Worm (Caenorhabditis elegans) whole organism, mixed stage, embryonic: ENCODE data around the gene C29E4.12.
"Not testable (repeated sequence)": the region's sequence is repeated elsewhere in the genome, so short reads cannot be mapped to it uniquely, and the experiment has no call there.

ENCODE experiments used
- M03D4.4 ChIP-seq: sonication (generic microtip); optimal IDR thresholded peaks from 2 replicates; lab custom pipeline; 2017; ENCODE audit warnings: mild to moderate bottlenecking, missing genetic modification characterization, missing compliant biosample characterization
- bed-3 ChIP-seq: fragments of 200-800 bp; sonication (Bioruptor generic); optimal IDR thresholded peaks from 3 replicates; lab custom pipeline; 2018; ENCODE audit warnings: mild to moderate bottlenecking, missing genetic modification characterization, moderate library complexity, missing compliant biosample characterization
- blmp-1 ChIP-seq: fragments of 150-350 bp; optimal IDR thresholded peaks from 2 replicates; lab custom pipeline; 2014; ENCODE audit warnings: missing biosample characterization, missing genetic modification characterization
- ceh-39 ChIP-seq: fragments of 150-350 bp; optimal IDR thresholded peaks from 2 replicates; lab custom pipeline; 2014; ENCODE audit warnings: missing biosample characterization, missing genetic modification characterization
- ceh-43 ChIP-seq: fragments of 200-800 bp; sonication (Bioruptor generic); optimal IDR thresholded peaks from 2 replicates; lab custom pipeline; 2018; ENCODE audit warnings: mild to moderate bottlenecking, missing genetic modification characterization, moderate library complexity, missing compliant biosample characterization
- ceh-83 ChIP-seq: fragments of 200-800 bp; sonication (Bioruptor generic); optimal IDR thresholded peaks from 2 replicates; lab custom pipeline; 2018; ENCODE audit warnings: mild to moderate bottlenecking, missing genetic modification characterization, missing compliant biosample characterization
- ces-1 ChIP-seq: fragments of 150-350 bp; optimal IDR thresholded peaks from 2 replicates; lab custom pipeline; 2014; ENCODE audit warnings: missing biosample characterization, missing genetic modification reagents, missing genetic modification characterization
- drap-1 ChIP-seq: fragments of 200-800 bp; sonication (Bioruptor generic); optimal IDR thresholded peaks from 3 replicates; lab custom pipeline; 2018; ENCODE audit warnings: mild to moderate bottlenecking, missing genetic modification characterization, missing compliant biosample characterization
- elt-1 ChIP-seq: sonication (generic microtip); optimal IDR thresholded peaks from 2 replicates; lab custom pipeline; 2017; ENCODE audit warnings: missing genetic modification characterization, mild to moderate bottlenecking, missing compliant biosample characterization, antibody characterized with exemption, moderate library complexity, borderline replicate concordance; ENCODE audit not compliant: insufficient read depth
- elt-3 ChIP-seq: fragments of 150-350 bp; optimal IDR thresholded peaks from 2 replicates; lab custom pipeline; 2014; ENCODE audit warnings: missing biosample characterization, missing genetic modification characterization
- flh-1 ChIP-seq: fragments of 200-800 bp; sonication (Bioruptor generic); optimal IDR thresholded peaks from 2 replicates; lab custom pipeline; 2018; ENCODE audit warnings: mild to moderate bottlenecking, missing genetic modification characterization, moderate library complexity, missing compliant biosample characterization
- ham-2 ChIP-seq: fragments of 200-800 bp; sonication (Bioruptor generic); optimal IDR thresholded peaks from 2 replicates; lab custom pipeline; 2018; ENCODE audit warnings: mild to moderate bottlenecking, missing genetic modification characterization, missing compliant biosample characterization
- hlh-1 ChIP-seq: fragments of 150-350 bp; optimal IDR thresholded peaks from 2 replicates; lab custom pipeline; 2014; ENCODE audit warnings: missing biosample characterization, missing genetic modification reagents, missing genetic modification characterization
- lin-32 ChIP-seq: fragments of 200-800 bp; sonication (Bioruptor generic); optimal IDR thresholded peaks from 2 replicates; lab custom pipeline; 2018; ENCODE audit warnings: mild to moderate bottlenecking, missing genetic modification characterization, missing compliant biosample characterization
- lsy-2 ChIP-seq: fragments of 150-350 bp; optimal IDR thresholded peaks from 2 replicates; lab custom pipeline; 2014; ENCODE audit warnings: missing biosample characterization, missing genetic modification characterization
- mab-5 ChIP-seq: fragments of 150-350 bp; optimal IDR thresholded peaks from 2 replicates; lab custom pipeline; 2014; ENCODE audit warnings: missing biosample characterization, missing genetic modification characterization
- mep-1 ChIP-seq: fragments of 150-350 bp; optimal IDR thresholded peaks from 2 replicates; lab custom pipeline; 2017; ENCODE audit warnings: missing biosample characterization, missing genetic modification reagents, missing genetic modification characterization, inconsistent platforms
- nhr-12 ChIP-seq: fragments of 150-350 bp; optimal IDR thresholded peaks from 2 replicates; lab custom pipeline; 2014; ENCODE audit warnings: missing biosample characterization, missing genetic modification characterization
- nhr-2 ChIP-seq: fragments of 150-350 bp; optimal IDR thresholded peaks from 2 replicates; lab custom pipeline; 2014; ENCODE audit warnings: missing biosample characterization, missing genetic modification characterization
- nhr-237 ChIP-seq: fragments of 150-350 bp; optimal IDR thresholded peaks from 2 replicates; lab custom pipeline; 2014; ENCODE audit warnings: missing biosample characterization, missing genetic modification characterization
- nhr-28 ChIP-seq: fragments of 150-350 bp; optimal IDR thresholded peaks from 2 replicates; lab custom pipeline; 2014; ENCODE audit warnings: missing biosample characterization, missing genetic modification characterization
- nhr-76 ChIP-seq: sonication (generic microtip); optimal IDR thresholded peaks from 2 replicates; lab custom pipeline; 2017; ENCODE audit warnings: missing biosample characterization, missing genetic modification characterization
- pha-4 ChIP-seq: fragments of 150-350 bp; optimal IDR thresholded peaks from 2 replicates; lab custom pipeline; 2018; ENCODE audit warnings: missing biosample characterization, missing genetic modification reagents, missing genetic modification characterization
- sem-2 ChIP-seq: fragments of 200-800 bp; sonication (Bioruptor generic); optimal IDR thresholded peaks from 2 replicates; lab custom pipeline; 2018; ENCODE audit warnings: mild to moderate bottlenecking, missing genetic modification characterization, missing compliant biosample characterization
- snpc-4 ChIP-seq: fragments of 150-350 bp; optimal IDR thresholded peaks from 2 replicates; lab custom pipeline; 2014; ENCODE audit warnings: missing biosample characterization, missing genetic modification characterization
- sptf-1 ChIP-seq: sonication (generic microtip); optimal IDR thresholded peaks from 2 replicates; lab custom pipeline; 2017; ENCODE audit warnings: mild to moderate bottlenecking, missing genetic modification characterization, moderate library complexity, missing compliant biosample characterization
- unc-39 ChIP-seq: fragments of 150-350 bp; optimal IDR thresholded peaks from 2 replicates; lab custom pipeline; 2014; ENCODE audit warnings: missing biosample characterization, missing genetic modification characterization
- unc-62 ChIP-seq: fragments of 150-350 bp; optimal IDR thresholded peaks from 2 replicates; lab custom pipeline; 2014; ENCODE audit warnings: missing biosample characterization, missing genetic modification reagents, missing genetic modification characterization
- zip-8 ChIP-seq: fragments of 150-350 bp; optimal IDR thresholded peaks from 2 replicates; lab custom pipeline; 2014; ENCODE audit warnings: missing biosample characterization, missing genetic modification characterization
- ztf-11 ChIP-seq: fragments of 150-350 bp; optimal IDR thresholded peaks from 2 replicates; lab custom pipeline; 2014; ENCODE audit warnings: missing biosample characterization, missing genetic modification characterization

The C29E4.12 gene

DNA sequence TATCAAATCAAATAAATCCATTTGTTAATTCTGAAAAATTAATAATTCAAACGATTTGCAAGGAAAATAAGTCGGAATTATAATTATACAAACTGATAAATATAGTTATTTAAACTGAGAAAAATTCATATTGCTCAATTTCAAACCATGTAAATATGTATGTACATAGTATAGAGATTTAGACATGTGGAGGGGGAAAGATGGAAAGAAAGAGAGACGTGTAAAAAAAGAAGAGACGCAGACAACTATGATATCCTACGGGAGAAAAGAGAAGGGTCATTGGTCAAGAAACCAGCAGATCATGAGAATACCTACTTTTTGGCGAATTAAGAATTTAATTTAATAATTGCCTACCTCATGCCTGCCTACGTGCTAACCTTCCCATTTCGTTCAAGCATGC is 17.1 kb downstream of the C29E4.12 start, which contains the start of gene C29E4.11:
C29E4.11 (minus strand) TSS at position 30 of the 400 bp plus-strand sequence.
- TF ChIP-seq sptf-1 (tag; lab: Kevin White, UChicago) = no peak
- no peak for TF ChIP-seq lsy-2 (tag; lab: Kevin White, UChicago)
- TF ChIP-seq pha-4 (tag; lab: Kevin White, UChicago) = peak; percentile 33
- no peak for TF ChIP-seq flh-1 (GFP tag; lab: Kevin White, UChicago)
- no peak for TF ChIP-seq ztf-11
- TF ChIP-seq ceh-83 (GFP tag; lab: Kevin White, UChicago) = no peak
- TF ChIP-seq lin-32 (GFP tag; lab: Kevin White, UChicago) = no peak
- TF ChIP-seq ces-1 (GFP tag; lab: Kevin White, UChicago) = peak; percentile 42
- no peak for TF ChIP-seq elt-3 (tag; lab: Kevin White, UChicago)

DNA sequence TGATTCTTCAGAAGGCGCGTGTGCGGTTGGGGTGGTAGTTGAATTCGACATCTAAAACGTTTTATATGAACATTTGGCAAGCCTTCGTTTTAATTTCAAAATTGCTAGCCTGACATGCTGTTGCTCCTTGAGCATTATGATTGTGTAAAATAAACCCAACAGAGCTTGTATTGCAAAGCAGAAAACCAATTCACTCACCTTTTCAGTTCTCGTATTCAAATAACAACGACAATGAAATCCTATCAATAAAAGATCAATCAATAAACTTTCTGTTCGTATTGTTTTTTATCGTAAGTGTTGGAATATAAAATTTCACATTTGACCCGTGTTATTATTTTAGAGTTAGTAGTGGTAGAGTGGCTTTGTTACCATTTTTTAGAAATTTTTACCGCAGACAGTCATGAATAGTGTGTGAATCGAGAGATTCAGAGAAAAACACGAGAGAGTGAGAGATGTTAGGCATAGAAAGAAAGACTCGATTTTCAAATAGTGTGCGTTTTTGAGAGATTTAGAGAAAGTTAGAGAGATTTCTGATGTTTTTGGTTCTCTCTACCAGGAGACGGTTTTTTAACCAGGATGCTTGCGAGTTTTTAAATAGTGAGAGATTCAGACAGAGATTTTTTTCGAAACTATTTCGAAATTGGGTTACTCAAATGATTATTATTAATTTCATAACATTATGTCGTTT is 18.1 kb downstream of the C29E4.12 start, which contains the start of gene F54H12.10:
F54H12.10 (minus strand) TSS at position 51 of the 688 bp plus-strand sequence.
- TF ChIP-seq mab-5, elt-1, lsy-2 (tag; lab: Kevin White, UChicago): not testable (repeated sequence)
- TF ChIP-seq, all 35 proteins: peak for 0; not testable (repeated sequence) for 35

DNA sequence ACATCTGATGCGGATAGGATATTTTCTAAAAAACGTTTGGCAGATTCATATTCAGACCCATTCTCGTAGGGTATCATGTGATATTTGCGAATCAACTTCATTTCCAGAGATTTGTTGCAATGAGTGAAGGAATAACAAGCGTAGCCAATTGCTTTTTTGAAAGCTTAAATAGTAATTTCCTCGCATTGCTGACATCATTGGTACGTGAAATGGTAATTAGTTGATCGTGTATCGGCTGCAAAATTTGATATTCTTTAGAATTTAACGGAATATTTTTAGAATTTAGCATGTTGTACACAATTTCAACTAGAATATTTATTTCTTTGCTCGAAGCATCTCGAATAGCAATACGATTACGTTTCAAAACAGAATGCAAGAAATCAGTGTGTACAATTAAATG is 21.7 kb downstream of the C29E4.12 start, which contains the start of gene F54H12.4:
F54H12.4 (minus strand) TSS at position 101 of the 400 bp plus-strand sequence.
- not testable (repeated sequence) for TF ChIP-seq flh-1 (GFP tag; lab: Kevin White, UChicago); sem-2; ceh-43 (GFP tag; lab: Kevin White, UChicago)
- TF ChIP-seq, all 35 proteins: peak for 0; not testable (repeated sequence) for 35

DNA sequence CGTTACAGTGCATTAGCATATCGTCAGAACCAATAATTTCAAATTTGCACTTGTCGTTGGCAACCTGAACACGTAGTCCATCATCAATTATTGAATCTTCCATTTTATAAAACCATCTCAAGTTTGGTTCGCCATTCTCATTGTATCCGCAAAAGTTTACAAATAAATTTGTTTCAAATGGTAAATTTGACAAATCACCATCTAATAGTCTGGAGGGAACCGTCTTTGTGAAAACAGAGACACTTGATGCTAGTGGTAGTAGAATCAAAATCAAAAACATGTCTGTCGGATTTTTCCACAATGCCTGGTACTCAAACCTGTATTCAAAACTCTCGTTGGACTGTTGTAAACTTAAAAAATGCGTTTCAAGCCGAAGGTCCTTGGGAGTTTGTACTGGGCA is 23.3 kb downstream of the C29E4.12 start, which contains the start of gene F54H12.2:
F54H12.2 (plus strand) TSS at position 301 of the 400 bp plus-strand sequence.
- TF ChIP-seq snpc-4; ztf-11; ceh-83 (GFP tag; lab: Kevin White, UChicago): not testable (repeated sequence)

DNA sequence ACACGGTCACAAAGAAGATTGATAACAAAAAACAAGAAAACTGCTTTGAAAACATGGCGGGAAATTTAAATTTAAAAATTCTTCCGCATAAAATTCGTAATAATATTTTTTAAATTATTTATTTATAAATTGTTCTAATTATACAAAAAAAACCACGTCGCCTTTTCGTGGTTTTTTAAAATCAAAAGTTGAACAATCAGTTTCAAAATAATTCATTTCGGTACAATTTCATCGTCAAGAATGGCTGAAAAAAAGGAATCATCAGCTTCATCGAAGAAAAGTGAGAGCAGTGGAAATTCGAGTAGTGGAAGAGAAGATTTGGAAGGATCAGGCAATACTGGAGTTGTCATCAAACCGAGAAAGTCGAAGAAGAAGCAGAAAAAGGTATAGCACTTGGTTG is 28.2 kb downstream of the C29E4.12 start, which contains the start of the genes F54H12.8 and F54H12.7:
F54H12.8 (minus strand) TSS at position 101 of the 400 bp plus-strand sequence.
F54H12.7 (plus strand) TSS at position 229 of the 400 bp plus-strand sequence.
- TF ChIP-seq ceh-39 (tag; lab: Kevin White, UChicago) (no peak), flh-1 (GFP tag; lab: Kevin White, UChicago) (no peak), ztf-11 (no peak), nhr-76 (no peak), bed-3 (no peak), ham-2 (GFP tag; lab: Kevin White, UChicago) (no peak), unc-62 (GFP tag; lab: Kevin White, UChicago) (no peak), snpc-4 (no peak)
- TF ChIP-seq, all 35 proteins: peak for 0

DNA sequence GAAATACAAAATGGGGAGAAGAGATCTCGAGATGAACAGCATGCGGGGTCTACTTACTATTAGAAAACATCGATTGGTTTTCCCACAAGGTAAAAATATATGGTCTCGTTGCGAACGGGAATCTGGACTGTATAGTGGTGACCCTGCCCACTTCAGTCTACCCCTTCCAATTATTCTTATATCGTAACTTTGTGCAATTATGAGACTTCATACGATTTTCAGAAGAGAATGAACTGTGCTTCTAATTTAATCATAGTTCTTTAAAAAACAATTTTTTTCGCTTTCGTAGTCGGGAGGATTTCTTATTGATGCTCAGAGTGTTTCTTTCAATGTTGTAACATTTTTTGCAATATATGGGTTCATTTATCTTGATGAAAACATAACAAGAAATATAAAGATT is 31.1 kb downstream of the C29E4.12 start, which contains the start of gene F54H12.5:
F54H12.5 (minus strand) TSS at position 101 of the 400 bp plus-strand sequence.
- TF ChIP-seq sem-2 = no peak
- no peak for TF ChIP-seq flh-1 (GFP tag; lab: Kevin White, UChicago)
- no peak for TF ChIP-seq ces-1 (GFP tag; lab: Kevin White, UChicago)
- no peak for TF ChIP-seq lin-32 (GFP tag; lab: Kevin White, UChicago)
- TF ChIP-seq ceh-39 (tag; lab: Kevin White, UChicago) = peak; percentile 27

DNA sequence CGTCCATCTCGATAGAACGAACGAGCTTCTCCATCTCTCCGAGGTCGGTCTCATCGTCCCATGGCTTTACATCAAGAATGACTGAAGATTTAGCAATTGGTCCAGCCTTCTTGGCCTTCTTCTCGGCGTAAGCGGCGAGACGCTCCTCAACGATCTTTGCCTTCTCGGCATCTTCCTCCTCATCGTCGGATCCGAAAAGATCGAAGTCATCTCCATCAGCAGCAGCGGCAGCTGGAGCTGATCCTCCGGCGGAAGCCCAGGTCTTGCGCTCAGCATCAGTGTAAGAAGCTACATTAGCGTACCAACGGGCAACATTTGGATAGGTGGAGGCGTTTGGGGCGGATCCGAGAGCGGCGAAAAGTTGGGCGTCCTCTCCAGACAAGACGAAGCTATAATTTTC is 31.7 kb downstream of the C29E4.12 start:
- TF ChIP-seq mab-5 (tag; lab: Kevin White, UChicago) (no peak), drap-1 (no peak)

DNA sequence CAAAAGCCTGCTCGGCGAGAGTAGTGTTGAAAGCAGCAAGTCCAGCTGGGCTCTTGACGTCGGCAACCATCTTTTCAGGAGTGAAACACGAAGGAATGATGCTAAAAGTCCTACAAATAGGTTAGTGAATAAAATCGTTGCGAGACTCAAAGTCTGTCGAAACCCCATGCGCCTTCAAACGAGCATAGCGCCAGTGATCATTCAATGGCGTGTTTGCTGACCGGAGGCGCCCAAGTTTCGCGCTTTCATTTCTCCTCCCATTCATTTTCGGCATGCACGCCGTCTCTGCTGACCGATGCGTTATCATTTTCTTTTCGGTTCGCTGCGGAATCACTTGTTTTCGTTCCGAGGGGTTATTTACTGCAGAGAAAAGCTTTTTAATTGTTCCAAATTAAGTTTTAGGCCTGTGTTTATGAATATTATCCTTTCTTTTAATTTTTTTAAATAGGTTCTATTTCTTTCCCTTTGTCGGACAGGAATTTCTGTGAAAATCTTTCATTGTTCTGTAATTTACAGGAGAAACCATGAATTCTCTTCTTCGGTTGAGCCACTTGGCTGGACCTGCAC is 32.3 kb downstream of the C29E4.12 start, which contains the start of the genes eef-1B.1 and aco-2:
eef-1B.1 (minus strand) TSS at position 186 of the 567 bp plus-strand sequence.
aco-2 (plus strand) TSS at position 517 of the 567 bp plus-strand sequence.
- TF ChIP-seq ztf-11 = no peak
- TF ChIP-seq sptf-1 (tag; lab: Kevin White, UChicago) = no peak
- no peak for TF ChIP-seq nhr-2 (tag; lab: Kevin White, UChicago)
- TF ChIP-seq drap-1 = peak; percentile 22
- no peak for TF ChIP-seq flh-1 (GFP tag; lab: Kevin White, UChicago)
- TF ChIP-seq unc-39 (tag; lab: Kevin White, UChicago) = no peak
- TF ChIP-seq zip-8 = no peak
- TF ChIP-seq nhr-76 = no peak
- TF ChIP-seq ces-1 (GFP tag; lab: Kevin White, UChicago) = peak; percentile 33
- TF ChIP-seq blmp-1 (tag; lab: Kevin White, UChicago) = no peak
- no peak for TF ChIP-seq elt-3 (tag; lab: Kevin White, UChicago)
- TF ChIP-seq ham-2 (GFP tag; lab: Kevin White, UChicago) = no peak
- no peak for TF ChIP-seq nhr-12
- peak; percentile 67 for TF ChIP-seq pha-4 (tag; lab: Kevin White, UChicago)
- TF ChIP-seq M03D4.4 (tag; lab: Kevin White, UChicago) = no peak
- no peak for TF ChIP-seq lin-32 (GFP tag; lab: Kevin White, UChicago)
- peak; percentile 28 for TF ChIP-seq nhr-237 (tag; lab: Kevin White, UChicago)
- TF ChIP-seq bed-3 = no peak
- peak; percentile 6 for TF ChIP-seq unc-62 (GFP tag; lab: Kevin White, UChicago)
- TF ChIP-seq mep-1 = peak; percentile 30
- no peak for TF ChIP-seq nhr-28 (tag; lab: Kevin White, UChicago)
- TF ChIP-seq ceh-83 (GFP tag; lab: Kevin White, UChicago) = no peak
- peak; percentile 28 for TF ChIP-seq hlh-1 (tag; lab: Kevin White, UChicago)
- TF ChIP-seq ceh-43 (GFP tag; lab: Kevin White, UChicago) = no peak
